Worm (Caenorhabditis elegans) whole organism, late embryonic: Measurements from ENCODE around the gene mtx-2.

Source experiments
- ceh-31 ChIP-seq: sonication (generic microtip); optimal IDR thresholded peaks from 2 replicates; lab custom pipeline; 2016; ENCODE audit warnings: missing genetic modification characterization, missing compliant biosample characterization
- che-1 ChIP-seq: sonication (generic microtip); optimal IDR thresholded peaks from 2 replicates; lab custom pipeline; 2016; ENCODE audit warnings: mild to moderate bottlenecking, missing genetic modification characterization, missing compliant biosample characterization
- ets-4 ChIP-seq: sonication (generic microtip); optimal IDR thresholded peaks from 2 replicates; lab custom pipeline; 2016; ENCODE audit warnings: missing genetic modification characterization, missing compliant biosample characterization
- nhr-232 ChIP-seq: sonication (generic microtip); optimal IDR thresholded peaks from 2 replicates; lab custom pipeline; 2016; ENCODE audit warnings: missing genetic modification characterization, missing compliant biosample characterization
- sox-2 ChIP-seq: fragments of 200-800 bp; sonication (Bioruptor generic); IDR thresholded peaks from 2 replicates; pipeline ENCODE4 v1.3.6; 2022; ENCODE audit warnings: missing genetic modification reagents, missing genetic modification characterization, missing compliant biosample characterization

- no peak for TF ChIP-seq ceh-31 (tag; lab: Kevin White, UChicago)
- TF ChIP-seq sox-2: no peak
- TF ChIP-seq che-1 (tag; lab: Kevin White, UChicago): no peak
- TF ChIP-seq ets-4 (tag; lab: Kevin White, UChicago): no peak
- TF ChIP-seq nhr-232 (tag; lab: Kevin White, UChicago): no peak
Measured at ce11 chrIII:7778530-7778929, 15.1 kb upstream of the mtx-2 start.
